Worm (Caenorhabditis elegans): ENCODE measurements around the gene C25E10.7.

Gene C25E10.7

ce11 chrV:9074360-9074834 is 23.4 kb upstream of the C25E10.7 start:
- TF ChIP-seq ref-1 (GFP tag; conservative IDR thresholded peaks at IDR 0.05) (no peak), tab-1 (GFP tag; IDR thresholded peaks at IDR 0.05) (no peak), ztf-29 (GFP tag; IDR thresholded peaks at IDR 0.05) (no peak)

ce11 chrV:9073322-9074038 is 22.5 kb upstream of the C25E10.7 start, which contains the start of gene oac-50:
TSS of gene oac-50 (minus strand) at chrV:9073540.
- TF ChIP-seq flt-1 (GFP tag; IDR thresholded peaks at IDR 0.05) (no peak), tab-1 (GFP tag; IDR thresholded peaks at IDR 0.05) (no peak), klf-2 (GFP tag; conservative IDR thresholded peaks at IDR 0.05) (no peak), ztf-29 (GFP tag; IDR thresholded peaks at IDR 0.05) (no peak), cog-1 (tag; optimal IDR thresholded peaks at IDR 0.05) (no peak), T22C8.4 (GFP tag; IDR thresholded peaks at IDR 0.05) (no peak), med-1 (GFP tag; optimal IDR thresholded peaks at IDR 0.05; ENCODE audit: insufficient read depth) (no peak), ztf-23 (GFP tag; IDR thresholded peaks at IDR 0.05) (no peak), ref-1 (GFP tag; conservative IDR thresholded peaks at IDR 0.05) (no peak)

ce11 chrV:9069680-9070079 is 18.7 kb upstream of the C25E10.7 start, which contains the start of gene T27E4.5:
TSS of gene T27E4.5 (minus strand) at chrV:9069780.
- TF ChIP-seq ztf-29 (GFP tag; IDR thresholded peaks at IDR 0.05): no peak
- no peak for TF ChIP-seq cog-1 (tag; optimal IDR thresholded peaks at IDR 0.05)
- no peak for TF ChIP-seq tab-1 (GFP tag; IDR thresholded peaks at IDR 0.05)
- TF ChIP-seq ztf-23 (GFP tag; IDR thresholded peaks at IDR 0.05): no peak

- no peak for TF ChIP-seq ref-1 (GFP tag; conservative IDR thresholded peaks at IDR 0.05)
- TF ChIP-seq ztf-23 (GFP tag; IDR thresholded peaks at IDR 0.05): no peak
- TF ChIP-seq T22C8.4 (GFP tag; IDR thresholded peaks at IDR 0.05): no peak
- no peak for TF ChIP-seq cog-1 (tag; optimal IDR thresholded peaks at IDR 0.05)
- no peak for TF ChIP-seq flt-1 (GFP tag; IDR thresholded peaks at IDR 0.05)
- TF ChIP-seq tab-1 (GFP tag; IDR thresholded peaks at IDR 0.05): no peak
- no peak for TF ChIP-seq klf-2 (GFP tag; conservative IDR thresholded peaks at IDR 0.05)
- TF ChIP-seq med-1 (GFP tag; optimal IDR thresholded peaks at IDR 0.05; ENCODE audit: insufficient read depth): no peak
- no peak for TF ChIP-seq ztf-29 (GFP tag; IDR thresholded peaks at IDR 0.05)
These were observed 16.7 kb upstream of the C25E10.7 start, which contains the start of gene fip-2 for ce11 chrV:9067678-9068077. TSS of gene fip-2 (plus strand) at chrV:9067978.

ce11 chrV:9065915-9066314 is 14.9 kb upstream of the C25E10.7 start:
- no peak for TF ChIP-seq ztf-23 (GFP tag; IDR thresholded peaks at IDR 0.05)
- no peak for TF ChIP-seq ref-1 (GFP tag; conservative IDR thresholded peaks at IDR 0.05)
- TF ChIP-seq cog-1 (tag; optimal IDR thresholded peaks at IDR 0.05): no peak
- no peak for TF ChIP-seq ztf-29 (GFP tag; IDR thresholded peaks at IDR 0.05)
- TF ChIP-seq T22C8.4 (GFP tag; IDR thresholded peaks at IDR 0.05): no peak
- no peak for TF ChIP-seq tab-1 (GFP tag; IDR thresholded peaks at IDR 0.05)
- no peak for TF ChIP-seq flt-1 (GFP tag; IDR thresholded peaks at IDR 0.05)
- TF ChIP-seq med-1 (GFP tag; optimal IDR thresholded peaks at IDR 0.05; ENCODE audit: insufficient read depth): no peak
- no peak for TF ChIP-seq klf-2 (GFP tag; conservative IDR thresholded peaks at IDR 0.05)

- no peak for TF ChIP-seq klf-2 (GFP tag; conservative IDR thresholded peaks at IDR 0.05)
- no peak for TF ChIP-seq ztf-29 (GFP tag; IDR thresholded peaks at IDR 0.05)
- TF ChIP-seq T22C8.4 (GFP tag; IDR thresholded peaks at IDR 0.05): no peak
- no peak for TF ChIP-seq cog-1 (tag; optimal IDR thresholded peaks at IDR 0.05)
- no peak for TF ChIP-seq flt-1 (GFP tag; IDR thresholded peaks at IDR 0.05)
- TF ChIP-seq med-1 (GFP tag; optimal IDR thresholded peaks at IDR 0.05; ENCODE audit: insufficient read depth): no peak
- no peak for TF ChIP-seq ref-1 (GFP tag; conservative IDR thresholded peaks at IDR 0.05)
- no peak for TF ChIP-seq tab-1 (GFP tag; IDR thresholded peaks at IDR 0.05)
- no peak for TF ChIP-seq ztf-23 (GFP tag; IDR thresholded peaks at IDR 0.05)
These were observed 14.0 kb upstream of the C25E10.7 start for ce11 chrV:9065001-9065400.

ce11 chrV:9063134-9063533 is 12.1 kb upstream of the C25E10.7 start:
- TF ChIP-seq ztf-23 (GFP tag; IDR thresholded peaks at IDR 0.05): no peak
- no peak for TF ChIP-seq cog-1 (tag; optimal IDR thresholded peaks at IDR 0.05)
- no peak for TF ChIP-seq tab-1 (GFP tag; IDR thresholded peaks at IDR 0.05)
- TF ChIP-seq med-1 (GFP tag; optimal IDR thresholded peaks at IDR 0.05; ENCODE audit: insufficient read depth): no peak
- TF ChIP-seq T22C8.4 (GFP tag; IDR thresholded peaks at IDR 0.05): no peak
- no peak for TF ChIP-seq ztf-29 (GFP tag; IDR thresholded peaks at IDR 0.05)
- no peak for TF ChIP-seq ref-1 (GFP tag; conservative IDR thresholded peaks at IDR 0.05)
- no peak for TF ChIP-seq klf-2 (GFP tag; conservative IDR thresholded peaks at IDR 0.05)
- TF ChIP-seq flt-1 (GFP tag; IDR thresholded peaks at IDR 0.05): no peak

ce11 chrV:9062341-9062740 is 11.3 kb upstream of the C25E10.7 start, which contains the start of gene C25E10.12:
TSS of gene C25E10.12 (minus strand) at chrV:9062441.
- TF ChIP-seq T22C8.4 (GFP tag; IDR thresholded peaks at IDR 0.05): no peak
- TF ChIP-seq tab-1 (GFP tag; IDR thresholded peaks at IDR 0.05): no peak
- no peak for TF ChIP-seq ref-1 (GFP tag; conservative IDR thresholded peaks at IDR 0.05)
- TF ChIP-seq ztf-23 (GFP tag; IDR thresholded peaks at IDR 0.05): no peak
- TF ChIP-seq flt-1 (GFP tag; IDR thresholded peaks at IDR 0.05): no peak
- TF ChIP-seq cog-1 (tag; optimal IDR thresholded peaks at IDR 0.05): no peak
- TF ChIP-seq ztf-29 (GFP tag; IDR thresholded peaks at IDR 0.05): no peak
- TF ChIP-seq klf-2 (GFP tag; conservative IDR thresholded peaks at IDR 0.05): no peak
- TF ChIP-seq med-1 (GFP tag; optimal IDR thresholded peaks at IDR 0.05; ENCODE audit: insufficient read depth): no peak

ce11 chrV:9059468-9059867 is 8.5 kb upstream of the C25E10.7 start, which contains the start of the genes C25E10.16 and C25E10.13:
TSS of gene C25E10.16 (minus strand) at chrV:9059568.
TSS of gene C25E10.13 (plus strand) at chrV:9059723.
- TF ChIP-seq klf-2 (GFP tag; conservative IDR thresholded peaks at IDR 0.05) (no peak), med-1 (GFP tag; optimal IDR thresholded peaks at IDR 0.05; ENCODE audit: insufficient read depth) (no peak), tab-1 (GFP tag; IDR thresholded peaks at IDR 0.05) (no peak), T22C8.4 (GFP tag; IDR thresholded peaks at IDR 0.05) (no peak), flt-1 (GFP tag; IDR thresholded peaks at IDR 0.05) (no peak), cog-1 (tag; optimal IDR thresholded peaks at IDR 0.05) (no peak), ztf-29 (GFP tag; IDR thresholded peaks at IDR 0.05) (no peak), ref-1 (GFP tag; conservative IDR thresholded peaks at IDR 0.05) (no peak), ztf-23 (GFP tag; IDR thresholded peaks at IDR 0.05) (no peak)
